Worm (Caenorhabditis elegans): ENCODE measurements around the gene clec-59.
A peak's percentile ranks its signal among the peaks of the same experiment; 100 is the strongest.

DNA sequence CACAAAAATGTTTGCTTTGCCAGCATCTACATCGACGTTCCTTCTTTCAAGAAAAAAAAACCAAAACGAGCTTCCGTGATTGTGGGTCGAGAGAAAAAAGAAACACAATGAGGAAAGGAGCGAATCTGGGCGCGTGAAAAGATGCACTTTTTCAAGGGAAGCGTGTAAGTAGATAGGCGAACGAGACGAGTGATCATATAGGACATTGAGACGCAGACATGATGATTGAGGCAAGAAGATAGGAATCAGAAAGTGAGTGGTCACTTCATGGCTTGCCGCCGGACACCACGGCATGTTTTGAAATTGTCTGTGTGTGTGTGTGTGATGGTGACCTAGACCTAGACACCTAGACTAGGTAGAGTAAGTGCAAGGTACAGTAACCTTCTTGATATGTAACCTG is 22.3 kb upstream of the clec-59 start:
- TF ChIP-seq ceh-16 (tag; optimal IDR thresholded peaks at IDR 0.05): no peak
- TF ChIP-seq ceh-82 (tag; optimal IDR thresholded peaks at IDR 0.05): no peak
- TF ChIP-seq egl-5 (tag; optimal IDR thresholded peaks at IDR 0.05): peak; percentile 51
- TF ChIP-seq fos-1 (tag; optimal IDR thresholded peaks at IDR 0.05): no peak
- peak; percentile 9 for TF ChIP-seq pha-4 (tag; optimal IDR thresholded peaks at IDR 0.05)

All from whole organism, L3 larva.